Worm (Caenorhabditis elegans): ENCODE data around the gene irld-29.
"Not testable (repeated sequence)": the region's sequence is repeated elsewhere in the genome, so short reads cannot be mapped to it uniquely, and the experiment has no call there.

DNA sequence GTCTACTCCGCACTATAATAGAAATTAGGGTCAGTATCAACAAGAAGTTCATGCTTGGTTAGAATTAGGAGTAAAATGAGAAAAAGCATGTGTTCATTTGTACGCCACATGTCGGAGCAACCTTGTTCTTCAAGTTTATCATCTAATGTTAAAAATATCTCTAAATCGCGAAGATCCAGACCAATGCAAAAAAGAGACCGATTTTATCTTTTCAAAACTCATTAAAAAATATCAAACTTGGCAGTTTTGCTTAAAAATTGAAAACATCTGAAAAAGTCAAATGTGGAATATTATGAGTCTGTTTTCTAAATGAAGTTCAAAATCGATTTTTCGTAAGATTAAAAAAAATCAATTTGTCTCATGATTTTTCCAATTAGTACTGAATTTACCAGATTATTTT is 17.4 kb downstream of the irld-29 start, which contains the start of gene Y19D10B.6:
- not testable (repeated sequence) for TF ChIP-seq snpc-4, elt-3, ceh-90 (tag; optimal IDR thresholded peaks at IDR 0.05)
